Fruit fly (Drosophila melanogaster) whole organism, adult: Measurements from ENCODE around the gene CG3987.
A peak's percentile ranks its signal among the peaks of the same experiment; 100 is the strongest.

Source experiments
- CG11617 ChIP-seq: fragments of 200-800 bp; sonication (Bioruptor generic); optimal IDR thresholded peaks from 2 replicates; lab custom pipeline; 2017; ENCODE audit warnings: mild to moderate bottlenecking, missing biosample characterization, missing genetic modification reagents, missing genetic modification characterization
- CG12768 ChIP-seq: fragments of 200-800 bp; sonication (Bioruptor generic); optimal IDR thresholded peaks from 2 replicates; lab custom pipeline; 2017; ENCODE audit warnings: missing biosample characterization, missing genetic modification characterization, mild to moderate bottlenecking, moderate library complexity, missing genetic modification reagents
- CG14711 ChIP-seq: fragments of 200-800 bp; sonication (Bioruptor generic); optimal IDR thresholded peaks from 2 replicates; lab custom pipeline; 2018; ENCODE audit warnings: missing biosample characterization, mild to moderate bottlenecking, missing genetic modification characterization, moderate library complexity
- CG1620 ChIP-seq: fragments of 200-800 bp; sonication (Bioruptor generic); optimal IDR thresholded peaks from 2 replicates; lab custom pipeline; 2016; ENCODE audit warnings: missing biosample characterization, missing genetic modification characterization
- CG33017 ChIP-seq: fragments of 200-800 bp; sonication (Bioruptor generic); optimal IDR thresholded peaks from 2 replicates; lab custom pipeline; 2018; ENCODE audit warnings: missing biosample characterization, mild to moderate bottlenecking, missing genetic modification characterization, moderate library complexity
- CG5204 ChIP-seq: fragments of 200-800 bp; sonication (Bioruptor generic); optimal IDR thresholded peaks from 2 replicates; lab custom pipeline; 2016; ENCODE audit warnings: missing biosample characterization, missing genetic modification characterization
- CG7045 ChIP-seq: fragments of 200-800 bp; sonication (Bioruptor generic); optimal IDR thresholded peaks from 2 replicates; lab custom pipeline; 2017; ENCODE audit warnings: missing biosample characterization, mild to moderate bottlenecking, missing genetic modification characterization
- CG7101 ChIP-seq: fragments of 200-800 bp; sonication (Bioruptor generic); optimal IDR thresholded peaks from 2 replicates; lab custom pipeline; 2018; ENCODE audit warnings: missing biosample characterization, mild to moderate bottlenecking, missing genetic modification characterization, moderate library complexity
- Clk ChIP-seq: fragments of 200-800 bp; sonication (Bioruptor generic); optimal IDR thresholded peaks from 2 replicates; lab custom pipeline; 2017; ENCODE audit warnings: missing biosample characterization, missing genetic modification characterization
- Crg-1 ChIP-seq: fragments of 200-800 bp; sonication (Bioruptor generic); optimal IDR thresholded peaks from 2 replicates; lab custom pipeline; 2016; ENCODE audit warnings: missing biosample characterization, missing genetic modification characterization
- Hr96 ChIP-seq: fragments of 200-800 bp; sonication (Bioruptor generic); optimal IDR thresholded peaks from 2 replicates; lab custom pipeline; 2016; ENCODE audit warnings: missing biosample characterization, missing genetic modification characterization
- Mnt ChIP-seq: fragments of 200-800 bp; sonication (Bioruptor generic); optimal IDR thresholded peaks from 2 replicates; lab custom pipeline; 2016; ENCODE audit warnings: missing biosample characterization, mild to moderate bottlenecking, missing genetic modification characterization
- bab1 ChIP-seq: fragments of 200-800 bp; sonication (Bioruptor generic); optimal IDR thresholded peaks from 3 replicates; lab custom pipeline; 2019; ENCODE audit warnings: missing biosample characterization, mild to moderate bottlenecking, missing genetic modification characterization, moderate library complexity
- cic ChIP-seq: fragments of 200-800 bp; sonication (Bioruptor generic); optimal IDR thresholded peaks from 2 replicates; lab custom pipeline; 2017; ENCODE audit warnings: missing biosample characterization, mild to moderate bottlenecking, missing genetic modification characterization, moderate library complexity
- cnc ChIP-seq, 2 experiments: fragments of >200 bp; optimal IDR thresholded peaks; 2 replicates each; lab custom pipeline; 2017
- kay ChIP-seq: fragments of 200-800 bp; sonication (Bioruptor generic); peaks from one replicate; lab custom pipeline; 2016; ENCODE audit warnings: missing biosample characterization, missing genetic modification characterization, borderline replicate concordance
- ovo ChIP-seq: fragments of 200-800 bp; sonication (Bioruptor generic); optimal IDR thresholded peaks from 2 replicates; lab custom pipeline; 2016; ENCODE audit warnings: missing biosample characterization, missing genetic modification characterization
- pad ChIP-seq: fragments of 200-800 bp; sonication (Bioruptor generic); optimal IDR thresholded peaks from 3 replicates; lab custom pipeline; 2017; ENCODE audit warnings: missing biosample characterization, missing genetic modification characterization, mild to moderate bottlenecking, moderate library complexity, missing genetic modification reagents
- tj ChIP-seq: fragments of 200-800 bp; sonication (Bioruptor generic); optimal IDR thresholded peaks from 3 replicates; lab custom pipeline; 2017; ENCODE audit warnings: missing biosample characterization, mild to moderate bottlenecking, missing genetic modification characterization, moderate library complexity
- toe ChIP-seq: fragments of 200-800 bp; sonication (Bioruptor generic); optimal IDR thresholded peaks from 2 replicates; lab custom pipeline; 2016; ENCODE audit warnings: missing biosample characterization, missing genetic modification characterization

Gene CG3987

dm6 chr3R:15139010-15139815, 545 bp upstream of the CG3987 start:
- TF ChIP-seq Crg-1 (GFP tag; lab: Kevin White, UChicago) (no peak), Clk (GFP tag; lab: Kevin White, UChicago) (no peak), CG7101 (tag; lab: Kevin White, UChicago) (peak; percentile 39), cnc (optimal IDR thresholded peaks at IDR 0.05; lab: Kevin White, UChicago) (no peak), ovo (GFP tag; lab: Kevin White, UChicago) (no peak), CG11617 (GFP tag; lab: Kevin White, UChicago) (peak; percentile 80), cic (GFP tag; lab: Kevin White, UChicago) (peak; percentile 47), CG14711 (tag; lab: Kevin White, UChicago) (no peak), toe (GFP tag; lab: Kevin White, UChicago) (peak; percentile 45), CG5204 (GFP tag; lab: Kevin White, UChicago) (peak; percentile 74), CG7045 (peak; percentile 21), bab1 (GFP tag; lab: Kevin White, UChicago) (no peak), tj (GFP tag; lab: Kevin White, UChicago) (peak; percentile 26), pad (no peak), Mnt (no peak), CG12768 (peak; percentile 15), CG1620 (GFP tag; lab: Kevin White, UChicago) (no peak), CG33017 (peak; percentile 37), Hr96 (GFP tag; lab: Kevin White, UChicago) (peak; percentile 42), kay (no peak)

dm6 chr3R:15145491-15145890, 5.7 kb downstream of the CG3987 start:
- TF ChIP-seq CG5204 (GFP tag; lab: Kevin White, UChicago), result peak; percentile 68
- TF ChIP-seq tj (GFP tag; lab: Kevin White, UChicago), result peak; percentile 41
- peak; percentile 78 for TF ChIP-seq CG33017
- no peak for TF ChIP-seq pad
- peak; percentile 2 for TF ChIP-seq CG1620 (GFP tag; lab: Kevin White, UChicago)
- no peak for TF ChIP-seq Crg-1 (GFP tag; lab: Kevin White, UChicago)
- TF ChIP-seq Clk (GFP tag; lab: Kevin White, UChicago), result peak; percentile 3
- peak; percentile 68 for TF ChIP-seq CG11617 (GFP tag; lab: Kevin White, UChicago)
- TF ChIP-seq Hr96 (GFP tag; lab: Kevin White, UChicago), result peak; percentile 42
- peak in 1 of 2 experiments; percentile 20 for TF ChIP-seq cnc (optimal IDR thresholded peaks at IDR 0.05; lab: Kevin White, UChicago)
- TF ChIP-seq ovo (GFP tag; lab: Kevin White, UChicago), result no peak
- TF ChIP-seq CG14711 (tag; lab: Kevin White, UChicago), result peak; percentile 63
- peak; percentile 50 for TF ChIP-seq CG12768
- no peak for TF ChIP-seq bab1 (GFP tag; lab: Kevin White, UChicago)
- TF ChIP-seq toe (GFP tag; lab: Kevin White, UChicago), result peak; percentile 45
- peak; percentile 43 for TF ChIP-seq CG7045
- TF ChIP-seq kay, result peak; percentile 80
- TF ChIP-seq cic (GFP tag; lab: Kevin White, UChicago), result peak; percentile 60
- peak; percentile 59 for TF ChIP-seq Mnt
- peak; percentile 82 for TF ChIP-seq CG7101 (tag; lab: Kevin White, UChicago)

dm6 chr3R:15146408-15147037, 6.8 kb downstream of the CG3987 start:
- TF ChIP-seq tj (GFP tag; lab: Kevin White, UChicago), result no peak
- TF ChIP-seq CG33017, result no peak
- peak; percentile 88 for TF ChIP-seq kay

dm6 chr3R:15147038-15147744, 7.4 kb downstream of the CG3987 start, which contains the start of gene Glys:
Glys (minus strand) TSS chr3R:15147531.
- TF ChIP-seq CG1620 (GFP tag; lab: Kevin White, UChicago) (peak; percentile 14), CG7045 (no peak), tj (GFP tag; lab: Kevin White, UChicago) (peak; percentile 37), CG7101 (tag; lab: Kevin White, UChicago) (peak; percentile 18), CG11617 (GFP tag; lab: Kevin White, UChicago) (peak; percentile 50), CG5204 (GFP tag; lab: Kevin White, UChicago) (no peak), cic (GFP tag; lab: Kevin White, UChicago) (peak; percentile 69), toe (GFP tag; lab: Kevin White, UChicago) (no peak), CG14711 (tag; lab: Kevin White, UChicago) (peak; percentile 23), Clk (GFP tag; lab: Kevin White, UChicago) (no peak), Crg-1 (GFP tag; lab: Kevin White, UChicago) (peak; percentile 15), cnc (optimal IDR thresholded peaks at IDR 0.05; lab: Kevin White, UChicago) (no peak), CG12768 (peak; percentile 52), CG33017 (peak; percentile 29), Hr96 (GFP tag; lab: Kevin White, UChicago) (no peak), ovo (GFP tag; lab: Kevin White, UChicago) (no peak), kay (no peak), Mnt (peak; percentile 49), bab1 (GFP tag; lab: Kevin White, UChicago) (peak; percentile 20), pad (no peak)
